Fruit fly (Drosophila melanogaster): ENCODE data around the gene RpL7-like.

The RpL7-like gene

dm6 chr2L:12010100-12010876, 45.8 kb upstream of the RpL7-like start (continued):
- peak; percentile 55 for TF ChIP-seq dmrt99B (tag; optimal IDR thresholded peaks at IDR 0.05)
- TF ChIP-seq HmgZ (tag; optimal IDR thresholded peaks at IDR 0.05), result peak; percentile 76
- peak; percentile 99 for TF ChIP-seq CG15479 (GFP tag; optimal IDR thresholded peaks at IDR 0.05)
- TF ChIP-seq BtbVII (GFP tag; optimal IDR thresholded peaks at IDR 0.05), result peak; percentile 11
- no peak for TF ChIP-seq CG17328 (GFP tag; IDR thresholded peaks at IDR 0.05)
- peak; percentile 68 for TF ChIP-seq pfk (GFP tag; optimal IDR thresholded peaks at IDR 0.05)
- TF ChIP-seq CG8359 (GFP tag; optimal IDR thresholded peaks at IDR 0.05; ENCODE audit: borderline replicate concordance), result peak; percentile 34
- TF ChIP-seq corto (GFP tag; optimal IDR thresholded peaks at IDR 0.05), result no peak
- TF ChIP-seq B-H2 (GFP tag; optimal IDR thresholded peaks at IDR 0.05), result peak; percentile 60
- TF ChIP-seq pzg (GFP tag; optimal IDR thresholded peaks at IDR 0.05), result peak; percentile 5
- no peak for TF ChIP-seq Hsf (GFP tag; optimal IDR thresholded peaks at IDR 0.05)
- no peak for TF ChIP-seq crp (GFP tag; optimal IDR thresholded peaks at IDR 0.05)
- no peak for TF ChIP-seq CG30431 (GFP tag; optimal IDR thresholded peaks at IDR 0.05)
- TF ChIP-seq CG13624 (GFP tag; optimal IDR thresholded peaks at IDR 0.05), result peak; percentile 41
- TF ChIP-seq CG17912 (GFP tag; optimal IDR thresholded peaks at IDR 0.05), result peak; percentile 38
- peak; percentile 55 for TF ChIP-seq fd64A (GFP tag; optimal IDR thresholded peaks at IDR 0.05)
- TF ChIP-seq CoRest (tag; optimal IDR thresholded peaks at IDR 0.05), result peak; percentile 10
- peak; percentile 39 for TF ChIP-seq pho (GFP tag; optimal IDR thresholded peaks at IDR 0.05)
- TF ChIP-seq vfl (GFP tag; optimal IDR thresholded peaks at IDR 0.05), result no peak
- no peak for TF ChIP-seq Dip2 (GFP tag; IDR thresholded peaks at IDR 0.05)
- peak; percentile 63 for TF ChIP-seq onecut (GFP tag; IDR thresholded peaks at IDR 0.05)
- TF ChIP-seq oc (tag; optimal IDR thresholded peaks at IDR 0.05), result peak; percentile 99
- no peak for TF ChIP-seq CG7556 (GFP tag; optimal IDR thresholded peaks at IDR 0.05)
- peak; percentile 63 for TF ChIP-seq gsb-n (tag; optimal IDR thresholded peaks at IDR 0.05)
- TF ChIP-seq CG8281 (tag; optimal IDR thresholded peaks at IDR 0.05), result no peak
- peak; percentile 43 for TF ChIP-seq wek (GFP tag; optimal IDR thresholded peaks at IDR 0.05)
- no peak for TF ChIP-seq shn (GFP tag; optimal IDR thresholded peaks at IDR 0.05)
- no peak for TF ChIP-seq usp (GFP tag; optimal IDR thresholded peaks at IDR 0.05)
- peak; percentile 43 for TF ChIP-seq Vsx1 (GFP tag; optimal IDR thresholded peaks at IDR 0.05)
- no peak for TF ChIP-seq CG17829 (tag; optimal IDR thresholded peaks at IDR 0.05)
- TF ChIP-seq CG34376 (GFP tag; optimal IDR thresholded peaks at IDR 0.05), result peak; percentile 98
- TF ChIP-seq Asciz (GFP tag; optimal IDR thresholded peaks at IDR 0.05), result peak; percentile 12
- peak; percentile 85 for TF ChIP-seq kah (GFP tag; optimal IDR thresholded peaks at IDR 0.05)
- TF ChIP-seq Sry-β (GFP tag; optimal IDR thresholded peaks at IDR 0.05), result peak; percentile 36
- TF ChIP-seq Nf-YA (GFP tag; IDR thresholded peaks at IDR 0.05), result no peak
- no peak for TF ChIP-seq CG9876 (GFP tag; optimal IDR thresholded peaks at IDR 0.05)
- TF ChIP-seq chn (GFP tag; optimal IDR thresholded peaks at IDR 0.05), result peak; percentile 80
- peak; percentile 47 for TF ChIP-seq lbe (GFP tag; optimal IDR thresholded peaks at IDR 0.05)
- TF ChIP-seq trem (tag; optimal IDR thresholded peaks at IDR 0.05), result peak; percentile 15
- TF ChIP-seq sima (GFP tag; optimal IDR thresholded peaks at IDR 0.05), result no peak
- no peak for TF ChIP-seq Dp (GFP tag; optimal IDR thresholded peaks at IDR 0.05)
- no peak for TF ChIP-seq CG6175 (GFP tag; IDR thresholded peaks at IDR 0.05)
- peak; percentile 16 for TF ChIP-seq CG15011 (GFP tag; optimal IDR thresholded peaks at IDR 0.05)
- TF ChIP-seq grn (GFP tag; optimal IDR thresholded peaks at IDR 0.05), result peak; percentile 65
- no peak for TF ChIP-seq CG7372 (GFP tag; IDR thresholded peaks at IDR 0.05)
- peak; percentile 13 for TF ChIP-seq nmo (GFP tag; optimal IDR thresholded peaks at IDR 0.05)
- TF ChIP-seq abd-A (tag; optimal IDR thresholded peaks at IDR 0.05), result peak; percentile 87
- TF ChIP-seq pb (GFP tag; optimal IDR thresholded peaks at IDR 0.05), result peak; percentile 18
- no peak for TF ChIP-seq esg (GFP tag; conservative IDR thresholded peaks at IDR 0.05)

All from whole organism, embryonic.